Worm (Caenorhabditis elegans) whole organism, L4 larva: Measurements from ENCODE around the gene Y49E10.25.

Source experiments
- D1046.2 ChIP-seq: fragments of 200-800 bp; sonication (Bioruptor generic); IDR thresholded peaks from 2 replicates; pipeline ENCODE4 v1.3.6; 2022; ENCODE audit warnings: missing genetic modification characterization, missing compliant biosample characterization
- F37D6.2 ChIP-seq: sonication (generic microtip); optimal IDR thresholded peaks from 2 replicates; lab custom pipeline; 2016; ENCODE audit warnings: mild to moderate bottlenecking, missing genetic modification characterization, missing compliant biosample characterization
- F49E8.2 ChIP-seq: sonication (generic microtip); optimal IDR thresholded peaks from 2 replicates; lab custom pipeline; 2016; ENCODE audit warnings: missing compliant biosample characterization, mild to moderate bottlenecking, missing genetic modification characterization, borderline replicate concordance
- Y48G9A.11 ChIP-seq: fragments of 200-800 bp; sonication (Bioruptor generic); IDR thresholded peaks from 2 replicates; pipeline ENCODE4 v1.3.6; 2022; ENCODE audit warnings: missing genetic modification reagents, missing genetic modification characterization, missing compliant biosample characterization
- aha-1 ChIP-seq: fragments of 150-350 bp; peaks from one replicate; lab custom pipeline; 2014; ENCODE audit warnings: missing biosample characterization, missing genetic modification characterization
- ama-1 ChIP-seq: fragments of 150-350 bp; optimal IDR thresholded peaks from 2 replicates; lab custom pipeline; 2014; ENCODE audit warnings: inconsistent platforms, mixed read lengths
- arid-1 ChIP-seq: fragments of 200-800 bp; sonication (Bioruptor generic); conservative IDR thresholded peaks from 2 replicates; pipeline ENCODE4 v1.3.6; 2022; ENCODE audit warnings: missing genetic modification reagents, missing genetic modification characterization, missing compliant biosample characterization
- ceh-28 ChIP-seq: fragments of 150-350 bp; optimal IDR thresholded peaks from 2 replicates; lab custom pipeline; 2014; ENCODE audit warnings: missing biosample characterization, missing genetic modification reagents, missing genetic modification characterization
- ctbp-1 ChIP-seq: fragments of 200-800 bp; sonication (Bioruptor generic); IDR thresholded peaks from 2 replicates; pipeline ENCODE4 v1.3.6; 2022; ENCODE audit warnings: missing genetic modification reagents, missing genetic modification characterization, missing compliant biosample characterization
- dmd-8 ChIP-seq: fragments of 200-800 bp; sonication (Bioruptor generic); IDR thresholded peaks from 2 replicates; pipeline ENCODE4 v1.3.6; 2022; ENCODE audit warnings: missing genetic modification characterization, missing compliant biosample characterization
- dpl-1 ChIP-seq: fragments of 150-350 bp; optimal IDR thresholded peaks from 2 replicates; lab custom pipeline; 2014; ENCODE audit warnings: missing biosample characterization, missing genetic modification reagents, missing genetic modification characterization
- egl-43 ChIP-seq: fragments of 200-800 bp; sonication (Bioruptor generic); IDR thresholded peaks from 2 replicates; pipeline ENCODE4 v1.3.6; 2022; ENCODE audit warnings: missing genetic modification reagents, missing genetic modification characterization, missing compliant biosample characterization
- lin-1 ChIP-seq: fragments of 200-800 bp; sonication (Bioruptor generic); IDR thresholded peaks from 2 replicates; pipeline ENCODE4 v1.3.6; 2022; ENCODE audit warnings: missing genetic modification reagents, missing genetic modification characterization, missing compliant biosample characterization
- lin-38 ChIP-seq: fragments of 200-800 bp; sonication (Bioruptor generic); IDR thresholded peaks from 2 replicates; pipeline ENCODE4 v1.3.6; 2022; ENCODE audit warnings: missing genetic modification reagents, missing genetic modification characterization, missing compliant biosample characterization
- lsy-2 ChIP-seq, 2 experiments: fragments of 150-350 bp in 1 of 2; sonication (generic microtip) in 1 of 2; optimal IDR thresholded peaks; 2 replicates each; lab custom pipeline; 2014 to 2017; ENCODE audit warnings: missing biosample characterization in 2 of 2, missing genetic modification characterization in 2 of 2
- madf-5 ChIP-seq, 2 experiments: fragments of 200-800 bp; sonication (Bioruptor generic); IDR thresholded peaks; 2 replicates each; pipeline ENCODE4 v1.3.6; 2022; ENCODE audit warnings: missing compliant biosample characterization in 2 of 2, missing genetic modification characterization in 2 of 2
- mdt-29 ChIP-seq: fragments of 200-800 bp; sonication (Bioruptor generic); IDR thresholded peaks from 2 replicates; pipeline ENCODE4 v1.3.6; 2022; ENCODE audit warnings: missing genetic modification reagents, missing genetic modification characterization, missing compliant biosample characterization
- mes-2 ChIP-seq: sonication (generic microtip); optimal IDR thresholded peaks from 2 replicates; lab custom pipeline; 2016; ENCODE audit warnings: missing genotype, mild to moderate bottlenecking, missing genetic modification characterization, missing compliant biosample characterization; ENCODE audit not compliant: poor library complexity, severe bottlenecking
- nhr-25 ChIP-seq: sonication (generic microtip); optimal IDR thresholded peaks from 2 replicates; lab custom pipeline; 2017; ENCODE audit warnings: missing genetic modification characterization, mild to moderate bottlenecking, missing compliant biosample characterization, antibody characterized with exemption, moderate library complexity, borderline replicate concordance; ENCODE audit not compliant: insufficient read depth
- nhr-28 ChIP-seq: fragments of 150-350 bp; optimal IDR thresholded peaks from 2 replicates; lab custom pipeline; 2014; ENCODE audit warnings: missing biosample characterization, missing genetic modification characterization
- php-3 ChIP-seq: fragments of 200-800 bp; sonication (Bioruptor generic); IDR thresholded peaks from 2 replicates; pipeline ENCODE4 v1.3.6; 2022; ENCODE audit warnings: missing genetic modification reagents, missing genetic modification characterization, missing compliant biosample characterization
- set-16 ChIP-seq: fragments of 200-800 bp; sonication (Bioruptor generic); IDR thresholded peaks from 2 replicates; pipeline ENCODE4 v1.3.6; 2022; ENCODE audit warnings: missing genetic modification reagents, missing genetic modification characterization, missing compliant biosample characterization
- snpc-1.2 ChIP-seq: fragments of 200-800 bp; sonication (Bioruptor generic); IDR thresholded peaks from 2 replicates; pipeline ENCODE4 v1.3.6; 2022; ENCODE audit warnings: missing genetic modification reagents, missing genetic modification characterization, missing compliant biosample characterization
- tra-1 ChIP-seq: fragments of 200-800 bp; sonication (Bioruptor generic); IDR thresholded peaks from 2 replicates; pipeline ENCODE4 v1.3.6; 2022; ENCODE audit warnings: missing genetic modification reagents, missing genetic modification characterization, missing compliant biosample characterization
- unc-130 ChIP-seq: sonication (generic microtip); optimal IDR thresholded peaks from 2 replicates; lab custom pipeline; 2016; ENCODE audit warnings: missing genetic modification reagents, missing genetic modification characterization, missing compliant biosample characterization
- unc-62 ChIP-seq, 3 experiments: fragments of 150-350 bp in 1 of 3; sonication (generic microtip); optimal IDR thresholded peaks in 2 of 3; peaks in 1 of 3; 1 replicate in 1 of 3; 2 replicates in 2 of 3; lab custom pipeline; 2014 to 2017; ENCODE audit warnings: missing biosample characterization in 3 of 3, missing genetic modification characterization in 3 of 3, missing genetic modification reagents in 3 of 3, missing genotype in 1 of 3
- vab-7 ChIP-seq: fragments of 200-800 bp; sonication (Bioruptor generic); IDR thresholded peaks from 2 replicates; pipeline ENCODE4 v1.3.6; 2022; ENCODE audit warnings: missing genetic modification reagents, missing genetic modification characterization, missing compliant biosample characterization

The Y49E10.25 gene

DNA sequence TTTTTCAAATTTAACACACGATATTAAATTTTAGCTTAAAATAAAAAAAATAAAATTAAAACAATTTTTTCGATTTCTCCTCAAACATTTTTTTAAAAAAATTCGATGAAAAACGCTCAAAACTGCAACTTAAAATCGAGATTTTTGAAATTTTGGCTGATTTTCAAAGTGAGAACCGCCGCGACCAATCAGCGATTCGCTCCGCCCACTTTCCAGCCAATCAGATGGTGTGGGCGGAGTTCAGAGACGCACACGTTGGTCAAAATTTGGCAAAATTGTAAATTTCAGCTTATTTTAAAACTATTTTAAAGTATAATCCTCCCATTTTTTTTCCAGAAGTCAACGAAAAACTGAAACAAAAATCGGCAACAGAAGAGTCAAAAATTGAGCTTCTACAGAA lies 18.6 kb upstream of the Y49E10.25 start:
- no peak for TF ChIP-seq nhr-28 (tag; lab: Kevin White, UChicago)
- peak in 1 of 2 experiments; percentile 28 for TF ChIP-seq unc-62 (GFP tag; optimal IDR thresholded peaks at IDR 0.05 in 1 of 2; lab: Kevin White, UChicago)
- TF ChIP-seq unc-62 (tag; optimal IDR thresholded peaks at IDR 0.05; lab: Kevin White, UChicago): no peak

DNA sequence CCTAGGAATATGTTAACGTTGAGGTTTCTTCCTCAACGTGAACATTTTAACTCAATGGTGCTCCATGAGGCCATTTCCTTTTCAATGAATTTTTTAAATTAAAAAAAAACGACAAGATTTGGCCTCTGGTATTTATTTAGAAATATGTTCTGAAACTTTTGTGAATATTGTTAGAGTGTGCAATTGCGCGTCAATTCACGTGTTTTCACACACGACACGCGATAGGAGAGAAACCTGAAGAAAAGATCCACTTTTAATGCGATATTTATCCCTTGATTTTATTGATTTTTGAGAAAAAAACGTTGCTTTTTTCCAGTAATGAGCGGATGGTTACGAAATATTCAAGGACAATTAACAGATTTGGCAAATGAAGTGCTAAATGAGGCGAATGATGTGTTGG lies 7.4 kb upstream of the Y49E10.25 start, which contains the start of gene sql-1:
sql-1 (plus strand) TSS at position 313 of the 400 bp plus-strand sequence.
- TF ChIP-seq ceh-28 (tag; lab: Kevin White, UChicago) (peak; percentile 39), lin-38 (peak; percentile 72), madf-5 (GFP tag; IDR thresholded peaks at IDR 0.05; lab: Robert Waterston, UW) (0 out of 4 replicates have a peak, but pooled peaks of 1 of the 2 experiments have one; percentile 39), lin-1 (GFP tag; lab: Robert Waterston, UW) (no peak), egl-43 (GFP tag; lab: Robert Waterston, UW) (no peak), ama-1 (peak; percentile 82), dpl-1 (peak; percentile 27), lsy-2 (tag; optimal IDR thresholded peaks at IDR 0.05; lab: Kevin White, UChicago) (peak in 1 of 2 experiments; percentile 34), dmd-8 (GFP tag; lab: Robert Waterston, UW) (no peak), unc-130 (GFP tag; lab: Kevin White, UChicago) (peak; percentile 62), arid-1 (GFP tag; lab: Robert Waterston, UW) (peak; percentile 62; the same call in 1 of the 2 replicates), snpc-1.2 (GFP tag; lab: Robert Waterston, UW) (peak; percentile 48; the same call in 1 of the 2 replicates), F49E8.2 (tag; lab: Kevin White, UChicago) (peak; percentile 44)

- peak; percentile 49; the same call in 1 of the 2 replicates for TF ChIP-seq arid-1 (GFP tag; lab: Robert Waterston, UW)
- 0 out of 2 replicates have a peak, but pooled peaks have one; percentile 59 for TF ChIP-seq tra-1 (GFP tag; lab: Robert Waterston, UW)
- TF ChIP-seq lin-38: peak; percentile 57
- no peak for TF ChIP-seq dpl-1
- TF ChIP-seq F49E8.2 (tag; lab: Kevin White, UChicago): peak; percentile 42
- no peak for TF ChIP-seq set-16
- TF ChIP-seq php-3 (GFP tag; lab: Robert Waterston, UW): 0 out of 2 replicates have a peak, but pooled peaks have one; percentile 32
- TF ChIP-seq F37D6.2 (tag; lab: Kevin White, UChicago): no peak
- TF ChIP-seq ctbp-1 (GFP tag; lab: Robert Waterston, UW): 0 out of 2 replicates have a peak, but pooled peaks have one; percentile 43
- TF ChIP-seq D1046.2 (GFP tag; lab: Robert Waterston, UW): no peak
- peak; percentile 68; the same call in 1 of the 2 replicates for TF ChIP-seq dmd-8 (GFP tag; lab: Robert Waterston, UW)
- TF ChIP-seq vab-7 (GFP tag; lab: Robert Waterston, UW): peak; percentile 13; the same call in 1 of the 2 replicates
- 0 out of 2 replicates have a peak, but pooled peaks have one; percentile 16 for TF ChIP-seq mdt-29
- peak; percentile 56 for TF ChIP-seq snpc-1.2 (GFP tag; lab: Robert Waterston, UW)
- TF ChIP-seq Y48G9A.11 (GFP tag; lab: Robert Waterston, UW): 0 out of 2 replicates have a peak, but pooled peaks have one; percentile 36
Measured at ce11 chrIII:12496449-12496848, 4.6 kb upstream of the Y49E10.25 start, which contains the start of gene herd-1. Gene herd-1, plus strand, starts transcription at chrIII:12496538.

ce11 chrIII:12495594-12496096 lies 3.8 kb upstream of the Y49E10.25 start, which contains the start of the genes Y111B2A.1 and Y111B2A.2:
Gene Y111B2A.1, minus strand, starts transcription at chrIII:12495644.
Gene Y111B2A.2, plus strand, starts transcription at chrIII:12496086.
- TF ChIP-seq unc-130 (GFP tag; lab: Kevin White, UChicago) (peak; percentile 49), lin-38 (peak; percentile 61), mes-2 (peak; percentile 34), vab-7 (GFP tag; lab: Robert Waterston, UW) (no peak)

DNA sequence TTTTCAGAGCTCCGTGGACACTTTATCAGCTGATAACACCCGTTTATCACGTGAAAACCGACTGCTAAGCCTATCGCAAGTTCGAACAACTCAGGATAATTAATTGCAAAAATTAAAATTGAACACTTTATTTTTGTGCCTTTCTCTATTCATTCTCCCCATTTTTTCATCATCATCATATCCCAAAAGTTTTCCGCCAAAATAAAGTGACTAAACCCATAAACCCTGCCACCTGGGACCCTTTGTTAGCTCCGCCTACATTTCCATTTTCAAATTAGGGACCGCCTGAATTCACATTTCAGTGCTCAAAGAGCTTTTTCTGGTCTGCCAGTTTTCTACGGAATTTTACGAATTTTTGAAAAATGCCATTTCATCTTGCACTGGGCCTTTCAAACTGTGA lies 7.5 kb downstream of the Y49E10.25 start, which contains the start of gene arrd-16:
arrd-16 (plus strand) TSS at position 301 of the 400 bp plus-strand sequence.
- TF ChIP-seq aha-1 (tag; lab: Kevin White, UChicago) (peak; percentile 52), nhr-25 (tag; lab: Kevin White, UChicago) (no peak), unc-62 (GFP tag; optimal IDR thresholded peaks at IDR 0.05 in 1 of 2; lab: Kevin White, UChicago) (peak in 1 of 2 experiments; percentile 12), unc-62 (tag; optimal IDR thresholded peaks at IDR 0.05; lab: Kevin White, UChicago) (no peak)
